Fruit fly (Drosophila melanogaster) whole organism, wandering third instar larva: ENCODE results near the gene CG43155.

Experiments used
- Abd-B ChIP-seq: fragments of >200 bp; optimal IDR thresholded peaks from 2 replicates; lab custom pipeline; 2017; ENCODE audit warnings: missing biosample characterization, missing genetic modification characterization
- CG32264 ChIP-seq: fragments of 200-800 bp; sonication (Bioruptor generic); optimal IDR thresholded peaks from 2 replicates; lab custom pipeline; 2016; ENCODE audit warnings: missing biosample characterization, missing genetic modification characterization
- CG9705 ChIP-seq: fragments of 200-800 bp; sonication (Bioruptor generic); optimal IDR thresholded peaks from 2 replicates; lab custom pipeline; 2018; ENCODE audit warnings: missing biosample characterization, mild to moderate bottlenecking, missing genetic modification characterization
- CrebA ChIP-seq: fragments of 200-800 bp; sonication (Bioruptor generic); optimal IDR thresholded peaks from 2 replicates; lab custom pipeline; 2016; ENCODE audit warnings: missing biosample characterization, mild to moderate bottlenecking, missing genetic modification characterization, borderline replicate concordance
- Dfd ChIP-seq: fragments of >200 bp; optimal IDR thresholded peaks from 2 replicates; lab custom pipeline; 2017; ENCODE audit warnings: missing biosample characterization, missing genetic modification characterization
- Dif ChIP-seq: fragments of 200-275, 200-300 bp; sonication (Bioruptor generic); optimal IDR thresholded peaks from 2 replicates; lab custom pipeline; 2018; ENCODE audit warnings: missing biosample characterization, missing genetic modification characterization; ENCODE audit not compliant: partially characterized antibody
- GATAd ChIP-seq: sonication (Bioruptor generic); optimal IDR thresholded peaks from 2 replicates; lab custom pipeline; 2016; ENCODE audit warnings: missing biosample characterization, missing genetic modification characterization
- HLH106 ChIP-seq: fragments of 200-800 bp; optimal IDR thresholded peaks from 3 replicates; lab custom pipeline; 2019; ENCODE audit warnings: missing biosample characterization, mild to moderate bottlenecking, missing genetic modification characterization, moderate library complexity
- Hnf4 ChIP-seq: fragments of 200-800 bp; sonication (Bioruptor generic); optimal IDR thresholded peaks from 2 replicates; lab custom pipeline; 2016; ENCODE audit warnings: missing biosample characterization, mild to moderate bottlenecking, missing genetic modification characterization
- Hr78 ChIP-seq: fragments of >200 bp; optimal IDR thresholded peaks from 2 replicates; lab custom pipeline; 2017; ENCODE audit warnings: missing biosample characterization, missing genetic modification characterization
- Hr83 ChIP-seq: fragments of 200-300 bp; sonication (Bioruptor generic); optimal IDR thresholded peaks from 2 replicates; lab custom pipeline; 2016; ENCODE audit warnings: missing biosample characterization, mild to moderate bottlenecking, missing genetic modification characterization, moderate library complexity; ENCODE audit not compliant: poor library complexity, severe bottlenecking
- Jra ChIP-seq: sonication (Bioruptor generic); optimal IDR thresholded peaks from 2 replicates; lab custom pipeline; 2016; ENCODE audit warnings: missing biosample characterization, missing genetic modification characterization
- Mio ChIP-seq: sonication (Bioruptor generic); optimal IDR thresholded peaks from 2 replicates; lab custom pipeline; 2016; ENCODE audit warnings: missing biosample characterization, missing genetic modification characterization
- Myc ChIP-seq: fragments of >200 bp; optimal IDR thresholded peaks from 2 replicates; lab custom pipeline; 2017
- N ChIP-seq: fragments of >200 bp; optimal IDR thresholded peaks from 2 replicates; lab custom pipeline; 2018; ENCODE audit warnings: missing biosample characterization, missing external identifiers, missing genetic modification characterization
- OdsH ChIP-seq: fragments of 200-800 bp; sonication (Bioruptor generic); optimal IDR thresholded peaks from 2 replicates; lab custom pipeline; 2016; ENCODE audit warnings: missing biosample characterization, mild to moderate bottlenecking, missing genetic modification characterization
- Rel ChIP-seq, 2 experiments: fragments of 200-800 bp; sonication (Bioruptor generic) in 1 of 2; optimal IDR thresholded peaks; 2 replicates in 1 of 2; 3 replicates in 1 of 2; lab custom pipeline; 2016 to 2019; ENCODE audit warnings: mild to moderate bottlenecking in 2 of 2, missing biosample characterization in 2 of 2, missing genetic modification characterization in 2 of 2, moderate library complexity in 1 of 2
- Sp1 ChIP-seq: fragments of 200-800 bp; sonication (Bioruptor generic); optimal IDR thresholded peaks from 3 replicates; lab custom pipeline; 2019; ENCODE audit warnings: missing biosample characterization, mild to moderate bottlenecking, missing genetic modification characterization, moderate library complexity
- Vsx2 ChIP-seq: fragments of 200-300, 225-300 bp; sonication (Bioruptor generic); optimal IDR thresholded peaks from 2 replicates; lab custom pipeline; 2018; ENCODE audit warnings: missing biosample characterization, missing genetic modification characterization; ENCODE audit not compliant: partially characterized antibody
- br ChIP-seq: fragments of 200-800 bp; sonication (Bioruptor generic); optimal IDR thresholded peaks from 2 replicates; lab custom pipeline; 2016; ENCODE audit warnings: missing biosample characterization, missing genetic modification characterization
- brk ChIP-seq: fragments of 200-800 bp; sonication (Bioruptor generic); optimal IDR thresholded peaks from 2 replicates; lab custom pipeline; 2016; ENCODE audit warnings: missing biosample characterization, mild to moderate bottlenecking, missing genetic modification characterization
- dl ChIP-seq, 2 experiments: fragments of 175-275, 200-275 bp in 1 of 2; fragments of 200-275 bp in 1 of 2; sonication (Bioruptor generic); optimal IDR thresholded peaks; lab custom pipeline; 2018; ENCODE audit warnings: mild to moderate bottlenecking in 2 of 2, missing biosample characterization in 2 of 2, missing genetic modification characterization in 2 of 2, moderate library complexity in 2 of 2; ENCODE audit not compliant: partially characterized antibody in 2 of 2, insufficient read depth in 1 of 2
- dmrt93B ChIP-seq: fragments of 200-800 bp; sonication (Bioruptor generic); optimal IDR thresholded peaks from 2 replicates; lab custom pipeline; 2018; ENCODE audit warnings: missing biosample characterization, mild to moderate bottlenecking, missing genetic modification characterization
- dsf ChIP-seq: sonication (Bioruptor generic); optimal IDR thresholded peaks from 2 replicates; lab custom pipeline; 2016; ENCODE audit warnings: missing biosample characterization, missing genetic modification characterization, borderline replicate concordance
- ey ChIP-seq: fragments of 200-800 bp; sonication (Bioruptor generic); optimal IDR thresholded peaks from 2 replicates; lab custom pipeline; 2016; ENCODE audit warnings: missing biosample characterization, missing genetic modification characterization
- foxo ChIP-seq, 2 experiments: fragments of 200-800 bp; sonication (Bioruptor generic); optimal IDR thresholded peaks; 2 replicates in 1 of 2; 3 replicates in 1 of 2; lab custom pipeline; 2016 to 2017; ENCODE audit warnings: missing biosample characterization in 2 of 2, missing genetic modification characterization in 2 of 2
- fru ChIP-seq: fragments of 200-800 bp; sonication (Bioruptor generic); optimal IDR thresholded peaks from 3 replicates; lab custom pipeline; 2016; ENCODE audit warnings: missing biosample characterization, mild to moderate bottlenecking, missing genetic modification characterization
- h ChIP-seq: fragments of 200-800 bp; sonication (Bioruptor generic); optimal IDR thresholded peaks from 3 replicates; lab custom pipeline; 2016; ENCODE audit warnings: missing biosample characterization, mild to moderate bottlenecking, missing genetic modification characterization
- jim ChIP-seq: fragments of 175-275, 200-325 bp; sonication (Bioruptor generic); optimal IDR thresholded peaks from 2 replicates; lab custom pipeline; 2016; ENCODE audit warnings: missing biosample characterization, mild to moderate bottlenecking, missing genetic modification characterization
- lola ChIP-seq: fragments of >200 bp; optimal IDR thresholded peaks from 2 replicates; lab custom pipeline; 2017; ENCODE audit warnings: missing biosample characterization, missing genetic modification characterization
- pan ChIP-seq: fragments of >200 bp; optimal IDR thresholded peaks from 2 replicates; lab custom pipeline; 2017
- psq ChIP-seq: fragments of 200-800 bp; sonication (Bioruptor generic); optimal IDR thresholded peaks from 3 replicates; lab custom pipeline; 2017; ENCODE audit warnings: missing biosample characterization, mild to moderate bottlenecking, missing genetic modification characterization, moderate library complexity
- rgr ChIP-seq: fragments of 200-800 bp; sonication (Bioruptor generic); optimal IDR thresholded peaks from 3 replicates; lab custom pipeline; 2016; ENCODE audit warnings: missing biosample characterization, mild to moderate bottlenecking, missing genetic modification characterization
- sage ChIP-seq: fragments of 200-800 bp; sonication (Bioruptor generic); optimal IDR thresholded peaks from 2 replicates; lab custom pipeline; 2016; ENCODE audit warnings: missing biosample characterization, mild to moderate bottlenecking, missing genetic modification characterization
- sv ChIP-seq: fragments of 200-800 bp; sonication (Bioruptor generic); optimal IDR thresholded peaks from 3 replicates; lab custom pipeline; 2016; ENCODE audit warnings: missing biosample characterization, missing genetic modification characterization
- tai ChIP-seq: sonication (Bioruptor generic); optimal IDR thresholded peaks from 2 replicates; lab custom pipeline; 2016; ENCODE audit warnings: missing biosample characterization, missing genetic modification characterization
- usp ChIP-seq: fragments of >200 bp; optimal IDR thresholded peaks from 2 replicates; lab custom pipeline; 2017; ENCODE audit warnings: missing biosample characterization, missing genetic modification characterization
- woc ChIP-seq: sonication (Bioruptor generic); optimal IDR thresholded peaks from 2 replicates; lab custom pipeline; 2016; ENCODE audit warnings: missing biosample characterization, mild to moderate bottlenecking, missing genetic modification characterization

The CG43155 gene

DNA sequence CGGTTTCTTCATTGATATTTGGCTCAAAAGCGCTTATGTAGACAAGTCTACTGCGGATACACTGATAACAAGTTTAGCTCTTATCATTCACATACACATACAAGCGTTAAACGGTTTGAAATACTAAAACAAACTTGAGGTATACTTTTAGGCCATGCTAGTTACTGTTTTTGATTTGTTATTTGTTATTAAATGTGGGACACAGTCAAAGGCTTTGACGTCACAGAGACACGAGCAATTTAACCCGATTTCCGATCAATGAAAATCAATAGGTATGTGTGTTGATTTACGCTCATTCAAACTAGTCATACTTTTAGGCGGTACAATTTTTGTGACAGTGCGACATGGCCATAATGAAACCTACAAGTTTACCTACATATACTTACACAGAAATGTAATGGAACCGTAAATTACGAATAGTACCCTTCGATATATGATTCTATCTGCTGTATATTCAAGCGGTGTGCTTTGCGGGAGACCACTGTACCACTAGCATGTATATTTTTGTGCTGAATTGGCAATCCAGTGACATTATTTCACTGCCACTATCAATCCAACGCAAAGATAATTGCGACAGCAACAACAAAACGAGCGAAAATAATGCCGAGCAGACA is 12.7 kb upstream of the CG43155 start (continued):
- TF ChIP-seq CG9705 (peak; percentile 28), Sp1 (GFP tag; lab: Kevin White, UChicago) (peak; percentile 63), HLH106 (tag; lab: Kevin White, UChicago) (peak; percentile 82), Hr78 (GFP tag; lab: Kevin White, UChicago) (no peak), N (peak; percentile 30), ey (GFP tag; lab: Kevin White, UChicago) (peak; percentile 90), OdsH (peak; percentile 81), br (peak; percentile 84), GATAd (GFP tag; lab: Kevin White, UChicago) (peak; percentile 27), dl (GFP tag; optimal IDR thresholded peaks at IDR 0.05; lab: Kevin White, UChicago; ENCODE audit: insufficient read depth in 1 of 2, partially characterized antibody in 2 of 2) (no peak), h (peak; percentile 86), usp (GFP tag; lab: Kevin White, UChicago) (no peak), lola (GFP tag; lab: Kevin White, UChicago) (no peak), CrebA (peak; percentile 6)

DNA sequence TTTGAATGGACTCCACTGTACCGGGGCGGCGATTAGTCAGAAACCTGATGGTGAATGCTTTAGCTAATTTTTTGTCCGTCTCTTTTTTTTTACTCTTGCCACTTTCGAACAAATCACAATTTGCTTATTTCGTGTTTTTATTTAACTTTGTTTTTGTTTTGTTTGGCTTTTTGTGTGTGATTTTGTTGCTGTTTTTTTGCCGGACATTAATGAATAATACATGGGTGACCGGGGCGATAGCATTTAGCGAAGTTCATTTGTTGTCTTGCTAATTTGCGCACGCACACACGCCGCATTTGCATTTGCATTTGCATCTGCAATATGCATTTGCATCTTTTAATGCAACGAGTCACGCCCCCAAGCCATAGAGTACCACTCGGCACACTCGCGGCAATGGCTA is 10.9 kb upstream of the CG43155 start:
- no peak for TF ChIP-seq sv (GFP tag; lab: Kevin White, UChicago)
- TF ChIP-seq Rel (GFP tag; optimal IDR thresholded peaks at IDR 0.05; lab: Kevin White, UChicago), result no peak
- TF ChIP-seq Rel (tag; optimal IDR thresholded peaks at IDR 0.05; lab: Kevin White, UChicago), result peak; percentile 57
- TF ChIP-seq Hnf4, result no peak

DNA sequence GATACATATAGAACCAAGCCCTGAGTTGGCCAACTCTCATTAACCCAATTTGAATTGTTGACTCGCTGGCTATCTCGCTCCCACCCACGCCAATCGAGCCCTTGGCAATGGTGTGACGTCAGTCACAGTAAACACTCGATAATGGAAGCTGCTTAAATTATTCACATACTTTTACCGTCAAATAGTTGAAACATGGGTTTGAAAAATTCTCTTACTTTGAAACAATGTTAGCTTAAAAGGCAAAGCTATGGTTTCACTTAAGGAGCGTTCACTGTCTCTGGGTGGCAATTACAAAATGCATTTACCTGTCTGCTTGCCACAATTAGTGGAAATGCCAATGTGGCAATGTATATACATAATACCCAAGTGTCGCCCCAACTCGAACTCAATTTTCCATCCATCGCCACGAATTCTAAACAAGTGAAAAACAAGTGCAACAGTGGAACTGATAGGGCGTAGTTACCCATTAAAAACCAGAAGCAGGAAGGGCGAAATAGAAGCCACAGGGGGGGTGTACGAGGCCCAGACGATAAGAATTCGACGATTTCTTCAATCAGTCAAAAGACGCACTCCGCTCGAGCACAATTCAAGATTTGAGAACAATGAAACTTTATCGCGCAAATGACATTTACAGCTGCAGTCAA is 10.0 kb upstream of the CG43155 start:
- TF ChIP-seq Dfd (no peak), Jra (GFP tag; lab: Kevin White, UChicago) (no peak), Hr83 (GFP tag; lab: Kevin White, UChicago) (no peak), Dif (GFP tag; lab: Kevin White, UChicago) (no peak), h (peak; percentile 88), OdsH (peak; percentile 68), brk (peak; percentile 34), foxo (GFP tag; optimal IDR thresholded peaks at IDR 0.05; lab: Kevin White, UChicago) (peak in 1 of 2 experiments; percentile 85), Abd-B (GFP tag; lab: Kevin White, UChicago) (no peak), tai (GFP tag; lab: Kevin White, UChicago) (peak; percentile 68), N (no peak), sv (GFP tag; lab: Kevin White, UChicago) (peak; percentile 36), pan (lab: Kevin White, UChicago) (no peak), ey (GFP tag; lab: Kevin White, UChicago) (peak; percentile 88), usp (GFP tag; lab: Kevin White, UChicago) (no peak), Hnf4 (peak; percentile 79), GATAd (GFP tag; lab: Kevin White, UChicago) (no peak), lola (GFP tag; lab: Kevin White, UChicago) (no peak), Mio (peak; percentile 30), jim (GFP tag; lab: Kevin White, UChicago) (no peak), CG9705 (peak; percentile 78), br (peak; percentile 87), CrebA (no peak), sage (GFP tag; lab: Kevin White, UChicago) (peak; percentile 24), dmrt93B (GFP tag; lab: Kevin White, UChicago) (peak; percentile 76), psq (GFP tag; lab: Kevin White, UChicago) (peak; percentile 70), Vsx2 (no peak), CG32264 (peak; percentile 63), rgr (GFP tag; lab: Kevin White, UChicago) (peak; percentile 75), Hr78 (GFP tag; lab: Kevin White, UChicago) (no peak), Sp1 (GFP tag; lab: Kevin White, UChicago) (peak; percentile 87), dsf (no peak), HLH106 (tag; lab: Kevin White, UChicago) (peak; percentile 88), Rel (GFP tag; optimal IDR thresholded peaks at IDR 0.05; lab: Kevin White, UChicago) (no peak), Rel (tag; optimal IDR thresholded peaks at IDR 0.05; lab: Kevin White, UChicago) (peak; percentile 71), Myc (lab: Kevin White, UChicago) (no peak), dl (GFP tag; optimal IDR thresholded peaks at IDR 0.05; lab: Kevin White, UChicago; ENCODE audit: insufficient read depth in 1 of 2, partially characterized antibody in 2 of 2) (no peak), fru (GFP tag; lab: Kevin White, UChicago) (peak; percentile 88), woc (GFP tag; lab: Kevin White, UChicago) (peak; percentile 59)
